Comparison of ENCODE assay signal across 1 fruit fly cellular context in the genomic region with DNA sequence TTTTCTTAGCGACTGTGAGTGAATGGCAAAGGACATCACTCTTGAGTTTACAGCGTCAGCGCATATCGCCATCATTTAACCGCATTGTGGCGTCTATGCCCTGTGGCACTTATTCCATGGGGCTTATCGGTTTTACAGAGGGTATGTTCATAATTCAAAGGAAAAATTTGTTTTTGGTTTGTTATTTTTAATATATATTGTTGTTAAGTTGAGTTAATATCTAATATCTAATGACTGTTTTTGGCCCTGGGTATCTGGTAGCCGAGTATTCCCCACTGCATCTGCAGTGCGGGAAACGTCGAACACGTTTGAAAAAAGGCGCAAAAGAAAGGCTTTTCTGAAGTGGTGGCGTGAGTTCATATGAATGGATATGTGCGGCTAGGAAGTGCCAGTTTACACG.
TF ChIP-seq lines count a peak whose summit lies in the region.

No protein-coding gene starts in this region.

TF ChIP-seq in whole organism, embryonic, 481 proteins besides CTCF, POLR2A, EP300 and RAD21 (continued from another document and continues in another):
- TF ChIP-seq CG2889 (GFP tag; IDR thresholded peaks at IDR 0.05; lab: Robert Waterston, UW) (peak; percentile 65; the same call in 2 of the 3 replicates), CG8924 (tag; optimal IDR thresholded peaks at IDR 0.05; lab: Kevin White, UChicago) (peak; percentile 73), CG33557 (GFP tag; optimal IDR thresholded peaks at IDR 0.05; lab: Kevin White, UChicago) (peak; percentile 83), H2.0 (GFP tag; IDR thresholded peaks at IDR 0.05; lab: Robert Waterston, UW) (peak; percentile 79), CG31441 (GFP tag; IDR thresholded peaks at IDR 0.05; lab: Robert Waterston, UW) (peak; percentile 65), da (GFP tag; optimal IDR thresholded peaks at IDR 0.05; lab: Kevin White, UChicago) (no peak), CG12299 (tag; optimal IDR thresholded peaks at IDR 0.05; lab: Kevin White, UChicago) (no peak), CG4424 (GFP tag; optimal IDR thresholded peaks at IDR 0.05; lab: Kevin White, UChicago) (peak; percentile 5), CG1647 (GFP tag; optimal IDR thresholded peaks at IDR 0.05; lab: Kevin White, UChicago) (no peak), CG12769 (tag; optimal IDR thresholded peaks at IDR 0.05; lab: Kevin White, UChicago) (peak; percentile 33), sisA (GFP tag; IDR thresholded peaks at IDR 0.05; lab: Robert Waterston, UW) (peak; percentile 75), CG34224 (GFP tag; IDR thresholded peaks at IDR 0.05; lab: Robert Waterston, UW; ENCODE audit: partially characterized antibody) (no peak), CG4854 (GFP tag; optimal IDR thresholded peaks at IDR 0.05; lab: Kevin White, UChicago) (no peak), dan (GFP tag; IDR thresholded peaks at IDR 0.05; lab: Robert Waterston, UW) (peak; percentile 93), gcm (GFP tag; optimal IDR thresholded peaks at IDR 0.05; lab: Kevin White, UChicago) (peak; percentile 38), Meics (GFP tag; optimal IDR thresholded peaks at IDR 0.05; lab: Kevin White, UChicago) (no peak), CG4730 (GFP tag; IDR thresholded peaks at IDR 0.05; lab: Robert Waterston, UW) (peak; percentile 57), hth (optimal IDR thresholded peaks at IDR 0.05; lab: Kevin White, UChicago) (no peak), CG17829 (tag; optimal IDR thresholded peaks at IDR 0.05; lab: Kevin White, UChicago) (peak; percentile 75), Sox100B (GFP tag; optimal IDR thresholded peaks at IDR 0.05; lab: Kevin White, UChicago) (peak; percentile 13), CG8290 (GFP tag; optimal IDR thresholded peaks at IDR 0.05; lab: Kevin White, UChicago) (no peak), CG8290 (tag; optimal IDR thresholded peaks at IDR 0.05; lab: Kevin White, UChicago) (peak; percentile 14 to 22), Eip74EF (GFP tag; optimal IDR thresholded peaks at IDR 0.05; lab: Kevin White, UChicago) (no peak), Asciz (GFP tag; optimal IDR thresholded peaks at IDR 0.05; lab: Kevin White, UChicago) (peak; percentile 31), CG15514 (GFP tag; optimal IDR thresholded peaks at IDR 0.05; lab: Kevin White, UChicago) (peak; percentile 8), unpg (GFP tag; optimal IDR thresholded peaks at IDR 0.05; lab: Kevin White, UChicago) (peak; percentile 62), twi (tag; optimal IDR thresholded peaks at IDR 0.05; lab: Kevin White, UChicago) (peak; percentile 79), sens (GFP tag; lab: Kevin White, UChicago) (peak; percentile 72), CG18262 (tag; optimal IDR thresholded peaks at IDR 0.05; lab: Kevin White, UChicago) (peak; percentile 80), CG4707 (GFP tag; optimal IDR thresholded peaks at IDR 0.05; lab: Kevin White, UChicago) (peak; percentile 43), Side (GFP tag; optimal IDR thresholded peaks at IDR 0.05; lab: Kevin White, UChicago) (no peak), ac (GFP tag; optimal IDR thresholded peaks at IDR 0.05; lab: Kevin White, UChicago) (peak; percentile 64), Hr39 (optimal IDR thresholded peaks at IDR 0.05; lab: Kevin White, UChicago) (no peak), bbx (GFP tag; IDR thresholded peaks at IDR 0.05; lab: Robert Waterston, UW; ENCODE audit: partially characterized antibody) (no peak), Ets65A (GFP tag; lab: Kevin White, UChicago) (no peak), Bgb (GFP tag; IDR thresholded peaks at IDR 0.05; lab: Robert Waterston, UW; ENCODE audit: partially characterized antibody) (no peak), CG12236 (GFP tag; optimal IDR thresholded peaks at IDR 0.05; lab: Kevin White, UChicago) (peak; percentile 60), nau (GFP tag; optimal IDR thresholded peaks at IDR 0.05; lab: Kevin White, UChicago) (no peak), CG4360 (GFP tag; IDR thresholded peaks at IDR 0.05; lab: Robert Waterston, UW) (peak; percentile 31; the same call in 1 of the 2 replicates), sr (GFP tag; IDR thresholded peaks at IDR 0.05; lab: Robert Waterston, UW) (peak; percentile 24; the same call in 1 of the 3 replicates), Fer1 (GFP tag; optimal IDR thresholded peaks at IDR 0.05; lab: Kevin White, UChicago) (no peak), CG2202 (tag; optimal IDR thresholded peaks at IDR 0.05; lab: Kevin White, UChicago) (peak; percentile 70), BtbVII (GFP tag; optimal IDR thresholded peaks at IDR 0.05; lab: Kevin White, UChicago) (no peak), CG8388 (GFP tag; optimal IDR thresholded peaks at IDR 0.05; lab: Kevin White, UChicago) (peak; percentile 52), CG15601 (tag; optimal IDR thresholded peaks at IDR 0.05; lab: Kevin White, UChicago) (peak; percentile 67), CG34422 (GFP tag; IDR thresholded peaks at IDR 0.05; lab: Robert Waterston, UW) (peak; percentile 77; the same call in 2 of the 3 replicates), NC2β (GFP tag; optimal IDR thresholded peaks at IDR 0.05; lab: Kevin White, UChicago) (peak; percentile 77), nom (GFP tag; optimal IDR thresholded peaks at IDR 0.05; lab: Kevin White, UChicago) (peak; percentile 37), CG3281 (GFP tag; optimal IDR thresholded peaks at IDR 0.05; lab: Kevin White, UChicago) (no peak), CG16863 (GFP tag; optimal IDR thresholded peaks at IDR 0.05; lab: Kevin White, UChicago) (peak; percentile 43), Doc2 (GFP tag; IDR thresholded peaks at IDR 0.05; lab: Robert Waterston, UW) (peak; percentile 19; the same call in 1 of the 2 replicates), tgo (GFP tag; IDR thresholded peaks at IDR 0.05; lab: Robert Waterston, UW) (peak; percentile 56; the same call in 2 of the 3 replicates), Atf3 (GFP tag; optimal IDR thresholded peaks at IDR 0.05; lab: Kevin White, UChicago) (peak; percentile 34), Mad (GFP tag; optimal IDR thresholded peaks at IDR 0.05; lab: Kevin White, UChicago) (peak; percentile 63), Six4 (GFP tag; optimal IDR thresholded peaks at IDR 0.05; lab: Kevin White, UChicago) (peak; percentile 5), Nf-YB (GFP tag; optimal IDR thresholded peaks at IDR 0.05; lab: Kevin White, UChicago) (peak; percentile 38), Xrp1 (GFP tag; IDR thresholded peaks at IDR 0.05; lab: Robert Waterston, UW) (peak; percentile 88), grau (tag; optimal IDR thresholded peaks at IDR 0.05; lab: Kevin White, UChicago) (peak; percentile 69), org-1 (GFP tag; optimal IDR thresholded peaks at IDR 0.05; lab: Kevin White, UChicago) (peak; percentile 22), sqz (GFP tag; optimal IDR thresholded peaks at IDR 0.05; lab: Kevin White, UChicago) (no peak), ro (GFP tag; IDR thresholded peaks at IDR 0.05; lab: Robert Waterston, UW) (peak; percentile 49; the same call in 1 of the 2 replicates), CG13624 (GFP tag; optimal IDR thresholded peaks at IDR 0.05; lab: Kevin White, UChicago) (no peak), mirr (GFP tag; optimal IDR thresholded peaks at IDR 0.05; lab: Kevin White, UChicago) (no peak), HLHmδ (GFP tag; optimal IDR thresholded peaks at IDR 0.05; lab: Kevin White, UChicago) (no peak), CG10274 (GFP tag; optimal IDR thresholded peaks at IDR 0.05; lab: Kevin White, UChicago) (no peak), caup (GFP tag; optimal IDR thresholded peaks at IDR 0.05; lab: Kevin White, UChicago; ENCODE audit: severe bottlenecking) (no peak), cg (GFP tag; optimal IDR thresholded peaks at IDR 0.05; lab: Kevin White, UChicago) (no peak), Hr78 (GFP tag; optimal IDR thresholded peaks at IDR 0.05; lab: Kevin White, UChicago) (no peak), gcm2 (GFP tag; optimal IDR thresholded peaks at IDR 0.05; lab: Kevin White, UChicago) (peak; percentile 12), Jarid2 (GFP tag; optimal IDR thresholded peaks at IDR 0.05; lab: Kevin White, UChicago) (no peak), CG16813 (GFP tag; IDR thresholded peaks at IDR 0.05; lab: Robert Waterston, UW; ENCODE audit: partially characterized antibody) (peak; percentile 42; the same call in 1 of the 3 replicates), Rx (GFP tag; IDR thresholded peaks at IDR 0.05; lab: Robert Waterston, UW) (no peak), CG14050 (GFP tag; IDR thresholded peaks at IDR 0.05; lab: Robert Waterston, UW) (no peak), YL-1 (GFP tag; optimal IDR thresholded peaks at IDR 0.05; lab: Kevin White, UChicago) (no peak), CG14014 (GFP tag; IDR thresholded peaks at IDR 0.05; lab: Robert Waterston, UW) (peak; percentile 61), CG31365 (tag; optimal IDR thresholded peaks at IDR 0.05; lab: Kevin White, UChicago) (no peak), kni (GFP tag; optimal IDR thresholded peaks at IDR 0.05; lab: Kevin White, UChicago) (no peak), CG15479 (GFP tag; optimal IDR thresholded peaks at IDR 0.05; lab: Kevin White, UChicago) (peak; percentile 42), fd96Cb (tag; optimal IDR thresholded peaks at IDR 0.05; lab: Kevin White, UChicago) (peak; percentile 20), CG1792 (GFP tag; optimal IDR thresholded peaks at IDR 0.05; lab: Kevin White, UChicago) (no peak), Aef1 (GFP tag; IDR thresholded peaks at IDR 0.05; lab: Robert Waterston, UW) (no peak; the same call in 2 of the 3 replicates), CG30020 (tag; optimal IDR thresholded peaks at IDR 0.05; lab: Kevin White, UChicago) (peak; percentile 32), bcd (GFP tag; optimal IDR thresholded peaks at IDR 0.05; lab: Kevin White, UChicago) (no peak), usp (GFP tag; optimal IDR thresholded peaks at IDR 0.05; lab: Kevin White, UChicago) (no peak), mam (GFP tag; optimal IDR thresholded peaks at IDR 0.05; lab: Kevin White, UChicago) (no peak), emc (GFP tag; optimal IDR thresholded peaks at IDR 0.05; lab: Kevin White, UChicago) (no peak), CG8089 (GFP tag; optimal IDR thresholded peaks at IDR 0.05; lab: Kevin White, UChicago) (peak; percentile 43), CG11696 (GFP tag; IDR thresholded peaks at IDR 0.05; lab: Robert Waterston, UW) (peak; percentile 61), PHDP (tag; optimal IDR thresholded peaks at IDR 0.05; lab: Kevin White, UChicago) (peak; percentile 61), CG7963 (GFP tag; IDR thresholded peaks at IDR 0.05; lab: Robert Waterston, UW; ENCODE audit: partially characterized antibody) (no peak), CG4820 (GFP tag; optimal IDR thresholded peaks at IDR 0.05; lab: Kevin White, UChicago) (peak; percentile 25), CG14710 (tag; optimal IDR thresholded peaks at IDR 0.05; lab: Kevin White, UChicago) (peak; percentile 61), stwl (tag; optimal IDR thresholded peaks at IDR 0.05; lab: Kevin White, UChicago) (peak; percentile 9), gem (tag; optimal IDR thresholded peaks at IDR 0.05; lab: Kevin White, UChicago) (peak; percentile 79), danr (GFP tag; IDR thresholded peaks at IDR 0.05; lab: Robert Waterston, UW) (peak; percentile 54; the same call in 1 of the 2 replicates), maf-S (GFP tag; optimal IDR thresholded peaks at IDR 0.05; lab: Kevin White, UChicago) (no peak), E2f2 (GFP tag; IDR thresholded peaks at IDR 0.05; lab: Robert Waterston, UW) (peak; percentile 30; the same call in 1 of the 2 replicates), Doc3 (GFP tag; IDR thresholded peaks at IDR 0.05; lab: Robert Waterston, UW; ENCODE audit: partially characterized antibody) (no peak), Drgx (GFP tag; IDR thresholded peaks at IDR 0.05; lab: Robert Waterston, UW) (0 out of 2 replicates have a peak, but pooled peaks have one; percentile 33), D19A (tag; optimal IDR thresholded peaks at IDR 0.05; lab: Kevin White, UChicago) (peak; percentile 64), fd102C (GFP tag; optimal IDR thresholded peaks at IDR 0.05; lab: Kevin White, UChicago) (peak; percentile 89), slp2 (GFP tag; optimal IDR thresholded peaks at IDR 0.05; lab: Kevin White, UChicago) (no peak), sc (optimal IDR thresholded peaks at IDR 0.05; lab: Kevin White, UChicago) (no peak), sc (GFP tag; optimal IDR thresholded peaks at IDR 0.05; lab: Kevin White, UChicago) (peak; percentile 76), repo (GFP tag; optimal IDR thresholded peaks at IDR 0.05; lab: Kevin White, UChicago) (no peak), Fer2 (tag; optimal IDR thresholded peaks at IDR 0.05; lab: Kevin White, UChicago) (no peak), CG8359 (GFP tag; optimal IDR thresholded peaks at IDR 0.05; lab: Kevin White, UChicago; ENCODE audit: borderline replicate concordance) (no peak), CG7928 (GFP tag; optimal IDR thresholded peaks at IDR 0.05; lab: Kevin White, UChicago) (no peak), ci (GFP tag; IDR thresholded peaks at IDR 0.05; lab: Robert Waterston, UW) (peak; percentile 87), wor (GFP tag; IDR thresholded peaks at IDR 0.05; lab: Robert Waterston, UW) (peak; percentile 35; the same call in 1 of the 2 replicates), jumu (GFP tag; optimal IDR thresholded peaks at IDR 0.05; lab: Kevin White, UChicago) (no peak), CG3065 (GFP tag; optimal IDR thresholded peaks at IDR 0.05; lab: Kevin White, UChicago) (peak; percentile 46), CG18599 (GFP tag; optimal IDR thresholded peaks at IDR 0.05; lab: Kevin White, UChicago) (peak; percentile 35), H15 (GFP tag; IDR thresholded peaks at IDR 0.05; lab: Robert Waterston, UW) (peak; percentile 61; the same call in 1 of the 3 replicates), crol (GFP tag; IDR thresholded peaks at IDR 0.05; lab: Robert Waterston, UW) (peak; percentile 46; the same call in 1 of the 2 replicates), salm (tag; optimal IDR thresholded peaks at IDR 0.05; lab: Kevin White, UChicago) (no peak), zen2 (GFP tag; IDR thresholded peaks at IDR 0.05; lab: Robert Waterston, UW; ENCODE audit: partially characterized antibody) (no peak), CG5180 (GFP tag; optimal IDR thresholded peaks at IDR 0.05; lab: Kevin White, UChicago) (no peak), CG11398 (GFP tag; optimal IDR thresholded peaks at IDR 0.05; lab: Kevin White, UChicago) (no peak), TFAM (GFP tag; optimal IDR thresholded peaks at IDR 0.05; lab: Kevin White, UChicago) (no peak), Lim3 (GFP tag; IDR thresholded peaks at IDR 0.05; lab: Robert Waterston, UW) (no peak), HLH4C (GFP tag; IDR thresholded peaks at IDR 0.05; lab: Robert Waterston, UW; ENCODE audit: partially characterized antibody) (no peak), Awh (GFP tag; IDR thresholded peaks at IDR 0.05; lab: Robert Waterston, UW) (no peak), pb (GFP tag; optimal IDR thresholded peaks at IDR 0.05; lab: Kevin White, UChicago) (no peak), pho (GFP tag; optimal IDR thresholded peaks at IDR 0.05; lab: Kevin White, UChicago) (no peak), wdn (GFP tag; IDR thresholded peaks at IDR 0.05; lab: Robert Waterston, UW) (no peak), run (tag; optimal IDR thresholded peaks at IDR 0.05; lab: Kevin White, UChicago) (no peak)
